Fruit fly (Drosophila melanogaster) S2 (cell line): Measurements from ENCODE around the gene svr.
A peak's percentile ranks its signal among the peaks of the same experiment; 100 is the strongest.
"Not testable (repeated sequence)": the region's sequence is repeated elsewhere in the genome, so short reads cannot be mapped to it uniquely, and the experiment has no call there.

Source experiments
- CG8478 ChIP-seq: fragments of >200 bp; optimal IDR thresholded peaks from 2 replicates; lab custom pipeline; 2018
- CTCF ChIP-seq, 2 experiments: fragments of >200 bp; optimal IDR thresholded peaks; 2 replicates each; lab custom pipeline; 2018

Gene svr

dm6 chrX:496326-496725 is at the start of gene svr:
TSS of gene svr (plus strand) at chrX:496446.
- TF ChIP-seq CTCF (optimal IDR thresholded peaks at IDR 0.05; lab: Kevin White, UChicago) (peak; percentile 29 to 51), CG8478 (lab: Kevin White, UChicago) (no peak)

dm6 chrX:448270-448669 is 48.0 kb upstream of the svr start:
- TF ChIP-seq CG8478 (lab: Kevin White, UChicago) (no peak), CTCF (optimal IDR thresholded peaks at IDR 0.05; lab: Kevin White, UChicago) (no peak)

- TF ChIP-seq CG8478 (lab: Kevin White, UChicago) (no peak), CTCF (optimal IDR thresholded peaks at IDR 0.05; lab: Kevin White, UChicago) (no peak)
Observed at dm6 chrX:448978-449377, 47.3 kb upstream of the svr start.

- TF ChIP-seq CTCF (optimal IDR thresholded peaks at IDR 0.05; lab: Kevin White, UChicago) (no peak), CG8478 (lab: Kevin White, UChicago) (no peak)
Observed at dm6 chrX:452716-453115, 43.5 kb upstream of the svr start.

dm6 chrX:456959-457358 is 39.3 kb upstream of the svr start:
- TF ChIP-seq CG8478 (lab: Kevin White, UChicago) (no peak), CTCF (optimal IDR thresholded peaks at IDR 0.05; lab: Kevin White, UChicago) (no peak)

- TF ChIP-seq CTCF (optimal IDR thresholded peaks at IDR 0.05; lab: Kevin White, UChicago) (no peak), CG8478 (lab: Kevin White, UChicago) (no peak)
Observed at dm6 chrX:457803-458202, 38.4 kb upstream of the svr start.

dm6 chrX:460447-460846 is 35.8 kb upstream of the svr start, which contains the start of gene ase:
TSS of gene ase (plus strand) at chrX:460747.
- TF ChIP-seq CG8478 (lab: Kevin White, UChicago), result no peak
- no peak for TF ChIP-seq CTCF (optimal IDR thresholded peaks at IDR 0.05; lab: Kevin White, UChicago)

dm6 chrX:463934-464333 is 32.3 kb upstream of the svr start:
- TF ChIP-seq CTCF (optimal IDR thresholded peaks at IDR 0.05; lab: Kevin White, UChicago), result no peak
- no peak for TF ChIP-seq CG8478 (lab: Kevin White, UChicago)

- TF ChIP-seq CTCF (optimal IDR thresholded peaks at IDR 0.05; lab: Kevin White, UChicago) (no peak), CG8478 (lab: Kevin White, UChicago) (no peak)
Observed at dm6 chrX:469235-469634, 27.0 kb upstream of the svr start, which contains the start of gene Cyp4g1. TSS of gene Cyp4g1 (minus strand) at chrX:469335.

- no peak for TF ChIP-seq CTCF (optimal IDR thresholded peaks at IDR 0.05; lab: Kevin White, UChicago)
- no peak for TF ChIP-seq CG8478 (lab: Kevin White, UChicago)
Observed at dm6 chrX:470626-471025, 25.6 kb upstream of the svr start, which contains the start of gene CG32816. TSS of gene CG32816 (minus strand) at chrX:470726.

dm6 chrX:476230-477143 is 19.8 kb upstream of the svr start, which contains the start of the genes ebo and CG13373:
TSS of gene ebo (minus strand) at chrX:476579.
TSS of gene CG13373 (plus strand) at chrX:476984.
- TF ChIP-seq CG8478 (lab: Kevin White, UChicago) (no peak), CTCF (optimal IDR thresholded peaks at IDR 0.05; lab: Kevin White, UChicago) (no peak)

- no peak for TF ChIP-seq CG8478 (lab: Kevin White, UChicago)
- no peak for TF ChIP-seq CTCF (optimal IDR thresholded peaks at IDR 0.05; lab: Kevin White, UChicago)
Observed at dm6 chrX:478766-479165, 17.5 kb upstream of the svr start, which contains the start of gene CG32817. TSS of gene CG32817 (plus strand) at chrX:479066.

- TF ChIP-seq CG8478 (lab: Kevin White, UChicago); CTCF (optimal IDR thresholded peaks at IDR 0.05; lab: Kevin White, UChicago): not testable (repeated sequence)
Observed at dm6 chrX:481642-482041, 14.6 kb upstream of the svr start, which contains the start of gene CG3176. TSS of gene CG3176 (plus strand) at chrX:481862.

dm6 chrX:487517-487957 is 8.7 kb upstream of the svr start, which contains the start of the genes CG18273 and CG3156:
TSS of gene CG18273 (minus strand) at chrX:487581.
TSS of gene CG3156 (plus strand) at chrX:487878.
- TF ChIP-seq CG8478 (lab: Kevin White, UChicago) (no peak), CTCF (optimal IDR thresholded peaks at IDR 0.05; lab: Kevin White, UChicago) (no peak)

dm6 chrX:492701-493299 is 3.4 kb upstream of the svr start:
- TF ChIP-seq CTCF (optimal IDR thresholded peaks at IDR 0.05; lab: Kevin White, UChicago) (no peak), CG8478 (lab: Kevin White, UChicago) (no peak)
